Fruit fly (Drosophila melanogaster) whole organism, embryonic: Measurements from ENCODE around the gene CG8907.

Experiments
- Dfd ChIP-seq, 2 experiments: fragments of >200 bp; optimal IDR thresholded peaks; 2 replicates each; lab custom pipeline; 2017; ENCODE audit warnings: missing biosample characterization in 2 of 2, missing genetic modification characterization in 2 of 2
- Doc2 ChIP-seq: fragments of 200-800 bp; sonication (Bioruptor generic); IDR thresholded peaks from 2 replicates; pipeline ENCODE4 v1.3.6; 2022; ENCODE audit warnings: missing biosample characterization, missing genetic modification characterization
- Elba2 ChIP-seq: fragments of 200-800 bp; sonication (Bioruptor generic); optimal IDR thresholded peaks from 3 replicates; lab custom pipeline; 2016; ENCODE audit warnings: missing biosample characterization, missing genetic modification characterization
- vnd ChIP-seq: fragments of 200-800 bp; sonication (Bioruptor generic); IDR thresholded peaks from 3 replicates; pipeline ENCODE4 v1.3.6; 2022; ENCODE audit warnings: missing biosample characterization, missing genetic modification characterization; ENCODE audit not compliant: partially characterized antibody

DNA sequence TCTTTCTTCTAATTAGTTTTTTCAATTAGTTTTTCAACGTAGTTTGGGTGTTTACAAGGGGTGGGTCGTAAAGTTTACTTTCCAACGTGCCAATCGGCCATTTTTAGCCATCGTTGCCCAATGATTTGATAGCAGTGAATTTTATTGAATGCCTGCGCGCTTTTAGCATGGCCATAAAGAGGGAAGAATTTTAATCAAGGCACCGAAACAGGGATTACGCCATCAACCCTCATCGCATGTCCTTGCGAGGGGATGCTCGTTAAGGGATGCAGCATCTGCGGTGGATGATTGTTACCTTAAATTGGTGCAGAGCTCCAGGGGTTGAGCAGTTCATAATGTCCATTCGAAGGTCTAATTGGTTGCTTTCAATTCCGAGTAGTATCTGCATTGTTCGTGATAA lies 25.1 kb upstream of the CG8907 start:
- no peak for TF ChIP-seq Elba2 (GFP tag; lab: Kevin White, UChicago)
- TF ChIP-seq Dfd (GFP tag; optimal IDR thresholded peaks at IDR 0.05; lab: Kevin White, UChicago): no peak
- TF ChIP-seq vnd (GFP tag; lab: Robert Waterston, UW): no peak
- no peak for TF ChIP-seq Doc2
